Worm (Caenorhabditis elegans): ENCODE data around the gene mig-5.

- TF ChIP-seq nhr-23 (tag; optimal IDR thresholded peaks at IDR 0.05) (no peak), lin-39 (tag; optimal IDR thresholded peaks at IDR 0.05) (no peak), mab-5 (tag; optimal IDR thresholded peaks at IDR 0.05) (no peak)
Measured at ce11 chrII:8187516-8187915, 2.7 kb upstream of the mig-5 start.
